Worm (Caenorhabditis elegans) whole organism, young adult: ENCODE results near the gene ape-1.

Experiments used
- B0261.1 ChIP-seq: sonication (generic microtip); optimal IDR thresholded peaks from 2 replicates; lab custom pipeline; 2016; ENCODE audit warnings: mild to moderate bottlenecking, missing genetic modification characterization, moderate library complexity, missing compliant biosample characterization
- C17E4.6 ChIP-seq: fragments of 200-800 bp; sonication (Bioruptor generic); IDR thresholded peaks from 2 replicates; pipeline ENCODE4 v1.3.6; 2022; ENCODE audit warnings: missing genetic modification reagents, missing genetic modification characterization, missing compliant biosample characterization
- F39B2.1 ChIP-seq: fragments of 200-800 bp; sonication (Bioruptor generic); IDR thresholded peaks from 2 replicates; pipeline ENCODE4 v1.3.6; 2022; ENCODE audit warnings: missing genetic modification reagents, missing genetic modification characterization, missing compliant biosample characterization
- F52B5.7 ChIP-seq: sonication (generic microtip); optimal IDR thresholded peaks from 2 replicates; lab custom pipeline; 2016; ENCODE audit warnings: mild to moderate bottlenecking, missing genetic modification characterization, missing compliant biosample characterization
- Y79H2A.3 ChIP-seq: fragments of 200-800 bp; sonication (Bioruptor generic); conservative IDR thresholded peaks from 2 replicates; pipeline ENCODE4 v1.3.6; 2022; ENCODE audit warnings: missing genetic modification reagents, missing genetic modification characterization, missing compliant biosample characterization
- ama-1 ChIP-seq, 3 experiments: fragments of 150-350 bp in 1 of 3; sonication (generic microtip) in 2 of 3; optimal IDR thresholded peaks; 2 replicates each; lab custom pipeline; 2014 to 2018; ENCODE audit warnings: missing biosample characterization in 2 of 3, missing genetic modification characterization in 2 of 3, missing genetic modification reagents in 2 of 3
- atf-7 ChIP-seq: sonication (generic microtip); optimal IDR thresholded peaks from 2 replicates; lab custom pipeline; 2017; ENCODE audit warnings: mild to moderate bottlenecking, missing genetic modification characterization, missing compliant biosample characterization
- athp-1 ChIP-seq: sonication (generic microtip); optimal IDR thresholded peaks from 2 replicates; lab custom pipeline; 2017; ENCODE audit warnings: mild to moderate bottlenecking, missing genetic modification characterization, missing compliant biosample characterization
- attf-3 ChIP-seq: fragments of 200-800 bp; sonication (Bioruptor generic); conservative IDR thresholded peaks from 2 replicates; pipeline ENCODE4 v1.3.6; 2022; ENCODE audit warnings: missing genetic modification reagents, missing genetic modification characterization, missing compliant biosample characterization
- attf-5 ChIP-seq: fragments of 200-800 bp; sonication (Bioruptor generic); optimal IDR thresholded peaks from 2 replicates; lab custom pipeline; 2018; ENCODE audit warnings: mild to moderate bottlenecking, missing genetic modification characterization, missing compliant biosample characterization
- cebp-1 ChIP-seq, 2 experiments: fragments of 200-800 bp in 1 of 2; sonication (Bioruptor generic) in 1 of 2; sonication (generic microtip) in 1 of 2; IDR thresholded peaks in 1 of 2; optimal IDR thresholded peaks in 1 of 2; 2 replicates each; pipeline versions ENCODE4 v1.3.6 to Lab custom; 2017 to 2022; ENCODE audit warnings: missing compliant biosample characterization in 2 of 2, missing genetic modification characterization in 2 of 2, mild to moderate bottlenecking in 1 of 2, missing genetic modification reagents in 1 of 2, moderate library complexity in 1 of 2
- ceh-91 ChIP-seq: fragments of 200-800 bp; sonication (Bioruptor generic); IDR thresholded peaks from 2 replicates; pipeline ENCODE4 v1.3.6; 2022; ENCODE audit warnings: missing genetic modification reagents, missing genetic modification characterization, missing compliant biosample characterization
- dpff-1 ChIP-seq: sonication (generic microtip); optimal IDR thresholded peaks from 2 replicates; lab custom pipeline; 2017; ENCODE audit warnings: mild to moderate bottlenecking, missing genetic modification characterization, missing compliant biosample characterization
- efl-1 ChIP-seq: fragments of 150-350 bp; optimal IDR thresholded peaks from 2 replicates; lab custom pipeline; 2014; ENCODE audit warnings: missing biosample characterization, missing genetic modification reagents, missing genetic modification characterization
- egl-18 ChIP-seq: fragments of 200-800 bp; sonication (Bioruptor generic); IDR thresholded peaks from 2 replicates; pipeline ENCODE4 v1.3.6; 2022; ENCODE audit warnings: missing genetic modification reagents, missing genetic modification characterization, missing compliant biosample characterization
- ets-4 ChIP-seq: fragments of 200-800 bp; sonication (Bioruptor generic); optimal IDR thresholded peaks from 2 replicates; lab custom pipeline; 2018; ENCODE audit warnings: mild to moderate bottlenecking, missing genetic modification characterization, missing compliant biosample characterization
- fkh-3 ChIP-seq: sonication (generic microtip); optimal IDR thresholded peaks from 2 replicates; lab custom pipeline; 2016; ENCODE audit warnings: mild to moderate bottlenecking, missing genetic modification characterization, missing compliant biosample characterization
- hrde-1 ChIP-seq: sonication (generic microtip); optimal IDR thresholded peaks from 2 replicates; lab custom pipeline; 2016; ENCODE audit warnings: missing genetic modification characterization, mild to moderate bottlenecking, missing compliant biosample characterization, moderate library complexity, missing genotype, missing genetic modification reagents, borderline replicate concordance
- lag-1 ChIP-seq: fragments of 200-800 bp; sonication (Bioruptor generic); IDR thresholded peaks from 2 replicates; pipeline ENCODE4 v1.3.6; 2022; ENCODE audit warnings: missing genetic modification reagents, missing genetic modification characterization, missing compliant biosample characterization
- let-526 ChIP-seq: fragments of 200-800 bp; sonication (Bioruptor generic); IDR thresholded peaks from 2 replicates; pipeline ENCODE4 v1.3.6; 2022; ENCODE audit warnings: missing genetic modification reagents, missing genetic modification characterization, missing compliant biosample characterization
- let-607 ChIP-seq, 2 experiments: fragments of 200-800 bp in 1 of 2; sonication (Bioruptor generic) in 1 of 2; sonication (generic microtip) in 1 of 2; optimal IDR thresholded peaks; 2 replicates each; lab custom pipeline; 2016 to 2018; ENCODE audit warnings: mild to moderate bottlenecking in 2 of 2, missing compliant biosample characterization in 2 of 2, missing genetic modification characterization in 2 of 2, moderate library complexity in 2 of 2, missing genotype in 1 of 2
- lin-40 ChIP-seq: sonication (generic microtip); optimal IDR thresholded peaks from 2 replicates; lab custom pipeline; 2016; ENCODE audit warnings: missing genetic modification characterization, mild to moderate bottlenecking, missing compliant biosample characterization, missing genotype, missing genetic modification reagents
- lsl-1 ChIP-seq: fragments of 200-800 bp; sonication (Bioruptor generic); optimal IDR thresholded peaks from 2 replicates; lab custom pipeline; 2018; ENCODE audit warnings: mild to moderate bottlenecking, missing genetic modification characterization, moderate library complexity, missing compliant biosample characterization
- madf-10 ChIP-seq: sonication (generic microtip); optimal IDR thresholded peaks from 2 replicates; lab custom pipeline; 2016; ENCODE audit warnings: mild to moderate bottlenecking, missing genetic modification characterization, missing compliant biosample characterization
- nfya-1 ChIP-seq: sonication (generic microtip); optimal IDR thresholded peaks from 2 replicates; lab custom pipeline; 2017; ENCODE audit warnings: antibody characterized with exemption, missing compliant biosample characterization, missing genetic modification characterization, borderline replicate concordance; ENCODE audit not compliant: insufficient read depth
- nhr-179 ChIP-seq: sonication (generic microtip); optimal IDR thresholded peaks from 2 replicates; lab custom pipeline; 2016; ENCODE audit warnings: mild to moderate bottlenecking, missing genetic modification characterization, missing compliant biosample characterization
- nhr-27 ChIP-seq: fragments of 200-800 bp; sonication (Bioruptor generic); optimal IDR thresholded peaks from 2 replicates; lab custom pipeline; 2018; ENCODE audit warnings: mild to moderate bottlenecking, missing genetic modification characterization, moderate library complexity, missing compliant biosample characterization
- nhr-80 ChIP-seq: sonication (generic microtip); optimal IDR thresholded peaks from 2 replicates; lab custom pipeline; 2016; ENCODE audit warnings: missing genetic modification characterization, missing compliant biosample characterization
- nhr-90 ChIP-seq: sonication (generic microtip); optimal IDR thresholded peaks from 2 replicates; lab custom pipeline; 2016; ENCODE audit warnings: missing genotype, mild to moderate bottlenecking, missing genetic modification characterization, missing compliant biosample characterization
- pbrm-1 ChIP-seq: fragments of 200-800 bp; sonication (Bioruptor generic); IDR thresholded peaks from 2 replicates; pipeline ENCODE4 v1.3.6; 2022; ENCODE audit warnings: missing genetic modification reagents, missing genetic modification characterization, missing compliant biosample characterization
- repo-1 ChIP-seq: sonication (generic microtip); optimal IDR thresholded peaks from 2 replicates; lab custom pipeline; 2017; ENCODE audit warnings: mild to moderate bottlenecking, missing genetic modification characterization, missing compliant biosample characterization
- rpc-1 ChIP-seq, 2 experiments: fragments of 150-350 bp in 1 of 2; sonication (generic microtip) in 1 of 2; optimal IDR thresholded peaks; 2 replicates each; lab custom pipeline; 2014 to 2018; ENCODE audit warnings: missing biosample characterization in 1 of 2, missing genetic modification characterization in 1 of 2, missing genetic modification reagents in 1 of 2, missing genotype in 1 of 2
- sea-2 ChIP-seq: fragments of 200-800 bp; sonication (Bioruptor generic); IDR thresholded peaks from 2 replicates; pipeline ENCODE4 v1.3.6; 2022; ENCODE audit warnings: missing genetic modification characterization, missing compliant biosample characterization
- snpc-1.1 ChIP-seq: sonication (generic microtip); optimal IDR thresholded peaks from 2 replicates; lab custom pipeline; 2017; ENCODE audit warnings: missing genetic modification characterization, mild to moderate bottlenecking, missing compliant biosample characterization, antibody characterized with exemption, moderate library complexity, missing genotype, missing genetic modification reagents; ENCODE audit not compliant: insufficient read depth
- snpc-3.4 ChIP-seq: sonication (generic microtip); optimal IDR thresholded peaks from 2 replicates; lab custom pipeline; 2017; ENCODE audit warnings: missing genetic modification characterization, mild to moderate bottlenecking, missing compliant biosample characterization, antibody characterized with exemption, moderate library complexity, missing genotype, missing genetic modification reagents
- snpc-4 ChIP-seq, 5 experiments: fragments of 150-350 bp in 1 of 5; sonication (generic microtip) in 4 of 5; optimal IDR thresholded peaks; 2 replicates each; lab custom pipeline; 2014 to 2018; ENCODE audit warnings: missing genetic modification characterization in 5 of 5, missing biosample characterization in 3 of 5, antibody characterized with exemption in 2 of 5, mild to moderate bottlenecking in 2 of 5, missing compliant biosample characterization in 2 of 5, missing genotype in 2 of 5, moderate library complexity in 2 of 5, missing genetic modification reagents in 1 of 5
- sptf-2 ChIP-seq: fragments of 200-800 bp; sonication (Bioruptor generic); optimal IDR thresholded peaks from 2 replicates; lab custom pipeline; 2018; ENCODE audit warnings: mild to moderate bottlenecking, missing genetic modification characterization, missing compliant biosample characterization
- tbp1 ChIP-seq: fragments of 200-800 bp; sonication (Bioruptor generic); optimal IDR thresholded peaks from 2 replicates; lab custom pipeline; 2018; ENCODE audit warnings: mild to moderate bottlenecking, missing genetic modification characterization, missing compliant biosample characterization
- tbx-9 ChIP-seq: sonication (generic microtip); optimal IDR thresholded peaks from 2 replicates; lab custom pipeline; 2016; ENCODE audit warnings: borderline replicate concordance, missing genetic modification characterization, inconsistent platforms, missing compliant biosample characterization
- unc-130 ChIP-seq: sonication (generic microtip); optimal IDR thresholded peaks from 2 replicates; lab custom pipeline; 2016; ENCODE audit warnings: missing genetic modification reagents, missing genetic modification characterization, missing compliant biosample characterization
- ztf-25 ChIP-seq: fragments of 200-800 bp; sonication (Bioruptor generic); IDR thresholded peaks from 2 replicates; pipeline ENCODE4 v1.3.6; 2022; ENCODE audit warnings: missing genetic modification reagents, missing genetic modification characterization, missing compliant biosample characterization

Gene ape-1

ce11 chrV:11675638-11676037 is at the start of gene ape-1:
Gene ape-1, plus strand, starts transcription at chrV:11675938.
- no peak for TF ChIP-seq nhr-80 (tag; lab: Kevin White, UChicago)
- TF ChIP-seq snpc-1.1 (tag; lab: Kevin White, UChicago), result no peak
- TF ChIP-seq let-526, result no peak
- no peak for TF ChIP-seq efl-1 (GFP tag; lab: Kevin White, UChicago)
- TF ChIP-seq B0261.1 (tag; lab: Kevin White, UChicago), result no peak
- no peak for TF ChIP-seq C17E4.6
- TF ChIP-seq tbx-9 (tag; lab: Kevin White, UChicago), result no peak
- TF ChIP-seq dpff-1 (tag; lab: Kevin White, UChicago), result no peak
- TF ChIP-seq nhr-27 (tag; lab: Kevin White, UChicago), result no peak
- TF ChIP-seq repo-1 (tag; lab: Kevin White, UChicago), result no peak
- no peak for TF ChIP-seq madf-10 (tag; lab: Kevin White, UChicago)

ce11 chrV:11627837-11628236 is 47.9 kb upstream of the ape-1 start:
- TF ChIP-seq lin-40 (tag; lab: Kevin White, UChicago) (no peak), nhr-179 (tag; lab: Kevin White, UChicago) (no peak), lag-1 (GFP tag; lab: Robert Waterston, UW) (no peak), nfya-1 (no peak), pbrm-1 (no peak), fkh-3 (tag; lab: Kevin White, UChicago) (no peak), egl-18 (no peak), rpc-1 (optimal IDR thresholded peaks at IDR 0.05; lab: Kevin White, UChicago) (no peak), rpc-1 (tag; optimal IDR thresholded peaks at IDR 0.05; lab: Kevin White, UChicago) (no peak), athp-1 (tag; lab: Kevin White, UChicago) (no peak), ztf-25 (GFP tag; lab: Robert Waterston, UW) (no peak), hrde-1 (tag; lab: Kevin White, UChicago) (no peak), F39B2.1 (GFP tag; lab: Robert Waterston, UW) (no peak), Y79H2A.3 (GFP tag; lab: Robert Waterston, UW) (no peak), snpc-3.4 (tag; lab: Kevin White, UChicago) (no peak), F52B5.7 (tag; lab: Kevin White, UChicago) (no peak), tbp1 (no peak), unc-130 (no peak)
- TF ChIP-seq, all 124 proteins: peak for 0

- TF ChIP-seq dpff-1 (tag; lab: Kevin White, UChicago) (no peak), cebp-1 (GFP tag; IDR thresholded peaks at IDR 0.05; lab: Robert Waterston, UW) (peak; percentile 36; the same call in 1 of the 2 replicates), cebp-1 (tag; optimal IDR thresholded peaks at IDR 0.05; lab: Kevin White, UChicago) (peak; percentile 23), lsl-1 (no peak), ama-1 (optimal IDR thresholded peaks at IDR 0.05; lab: Kevin White, UChicago) (no peak), ama-1 (GFP tag; optimal IDR thresholded peaks at IDR 0.05; lab: Kevin White, UChicago) (no peak), tbp1 (peak; percentile 40), ets-4 (GFP tag; lab: Kevin White, UChicago) (peak; percentile 59), nhr-90 (peak; percentile 19), ceh-91 (GFP tag; lab: Robert Waterston, UW) (no peak), atf-7 (peak; percentile 37), let-607 (tag; optimal IDR thresholded peaks at IDR 0.05; lab: Kevin White, UChicago) (peak in 1 of 2 experiments; percentile 41), F52B5.7 (tag; lab: Kevin White, UChicago) (no peak), attf-3 (GFP tag; lab: Robert Waterston, UW) (no peak), sptf-2 (GFP tag; lab: Kevin White, UChicago) (no peak), rpc-1 (optimal IDR thresholded peaks at IDR 0.05; lab: Kevin White, UChicago) (no peak), rpc-1 (tag; optimal IDR thresholded peaks at IDR 0.05; lab: Kevin White, UChicago) (no peak), lag-1 (GFP tag; lab: Robert Waterston, UW) (no peak), nhr-80 (tag; lab: Kevin White, UChicago) (peak; percentile 98), snpc-4 (GFP tag; optimal IDR thresholded peaks at IDR 0.05; lab: Kevin White, UChicago) (no peak), snpc-4 (tag; optimal IDR thresholded peaks at IDR 0.05; lab: Kevin White, UChicago) (peak in 1 of 4 experiments; percentile 7), sea-2 (no peak), attf-5 (peak; percentile 13)
Observed at ce11 chrV:11629222-11630026, 46.3 kb upstream of the ape-1 start, which contains the start of gene F35B12.10. Gene F35B12.10, minus strand, starts transcription at chrV:11629272.
